Worm (Caenorhabditis elegans) whole organism, young adult: ENCODE results near the gene tsp-8.

Experiments
- D2030.7 ChIP-seq: fragments of 200-800 bp; sonication (Bioruptor generic); IDR thresholded peaks from 2 replicates; pipeline ENCODE4 v1.3.6; 2022; ENCODE audit warnings: missing genetic modification reagents, missing genetic modification characterization, missing compliant biosample characterization
- F39B2.1 ChIP-seq: fragments of 200-800 bp; sonication (Bioruptor generic); IDR thresholded peaks from 2 replicates; pipeline ENCODE4 v1.3.6; 2022; ENCODE audit warnings: missing genetic modification reagents, missing genetic modification characterization, missing compliant biosample characterization
- F57A8.1 ChIP-seq: fragments of 200-800 bp; sonication (Bioruptor generic); optimal IDR thresholded peaks from 2 replicates; lab custom pipeline; 2018; ENCODE audit warnings: mild to moderate bottlenecking, missing genetic modification characterization, moderate library complexity, missing compliant biosample characterization
- T07F8.4 ChIP-seq: sonication (generic microtip); optimal IDR thresholded peaks from 2 replicates; lab custom pipeline; 2016; ENCODE audit warnings: mild to moderate bottlenecking, missing genetic modification characterization, moderate library complexity, missing compliant biosample characterization
- Y56A3A.18 ChIP-seq: fragments of 200-800 bp; sonication (Bioruptor generic); IDR thresholded peaks from 2 replicates; pipeline ENCODE4 v1.3.6; 2022; ENCODE audit warnings: missing genetic modification reagents, missing genetic modification characterization, missing compliant biosample characterization
- ama-1 ChIP-seq, 3 experiments: fragments of 150-350 bp in 1 of 3; sonication (generic microtip) in 2 of 3; optimal IDR thresholded peaks; 2 replicates each; lab custom pipeline; 2014 to 2018; ENCODE audit warnings: missing biosample characterization in 2 of 3, missing genetic modification characterization in 2 of 3, missing genetic modification reagents in 2 of 3
- aptf-3 ChIP-seq: fragments of 200-800 bp; sonication (Bioruptor generic); IDR thresholded peaks from 2 replicates; pipeline ENCODE4 v1.3.6; 2022; ENCODE audit warnings: missing genetic modification characterization, missing compliant biosample characterization
- cebp-1 ChIP-seq, 2 experiments: fragments of 200-800 bp in 1 of 2; sonication (Bioruptor generic) in 1 of 2; sonication (generic microtip) in 1 of 2; IDR thresholded peaks in 1 of 2; optimal IDR thresholded peaks in 1 of 2; 2 replicates each; pipeline versions ENCODE4 v1.3.6 to Lab custom; 2017 to 2022; ENCODE audit warnings: missing compliant biosample characterization in 2 of 2, missing genetic modification characterization in 2 of 2, mild to moderate bottlenecking in 1 of 2, missing genetic modification reagents in 1 of 2, moderate library complexity in 1 of 2
- ceh-91 ChIP-seq: fragments of 200-800 bp; sonication (Bioruptor generic); IDR thresholded peaks from 2 replicates; pipeline ENCODE4 v1.3.6; 2022; ENCODE audit warnings: missing genetic modification reagents, missing genetic modification characterization, missing compliant biosample characterization
- egl-44 ChIP-seq: fragments of 200-800 bp; sonication (Bioruptor generic); IDR thresholded peaks from 2 replicates; pipeline ENCODE4 v1.3.6; 2022; ENCODE audit warnings: missing genetic modification reagents, missing genetic modification characterization, missing compliant biosample characterization
- fkh-3 ChIP-seq: sonication (generic microtip); optimal IDR thresholded peaks from 2 replicates; lab custom pipeline; 2016; ENCODE audit warnings: mild to moderate bottlenecking, missing genetic modification characterization, missing compliant biosample characterization
- hmg-1.2 ChIP-seq: fragments of 200-800 bp; sonication (Bioruptor generic); IDR thresholded peaks from 2 replicates; pipeline ENCODE4 v1.3.6; 2022; ENCODE audit warnings: missing genetic modification reagents, missing genetic modification characterization, missing compliant biosample characterization
- hmg-20 ChIP-seq: fragments of 200-800 bp; sonication (Bioruptor generic); IDR thresholded peaks from 2 replicates; pipeline ENCODE4 v1.3.6; 2022; ENCODE audit warnings: missing genetic modification reagents, missing genetic modification characterization, missing compliant biosample characterization
- let-607 ChIP-seq, 2 experiments: fragments of 200-800 bp in 1 of 2; sonication (Bioruptor generic) in 1 of 2; sonication (generic microtip) in 1 of 2; optimal IDR thresholded peaks; 2 replicates each; lab custom pipeline; 2016 to 2018; ENCODE audit warnings: mild to moderate bottlenecking in 2 of 2, missing compliant biosample characterization in 2 of 2, missing genetic modification characterization in 2 of 2, moderate library complexity in 2 of 2, missing genotype in 1 of 2
- lin-26 ChIP-seq: fragments of 200-800 bp; sonication (Bioruptor generic); IDR thresholded peaks from 2 replicates; pipeline ENCODE4 v1.3.6; 2022; ENCODE audit warnings: missing genetic modification reagents, missing genetic modification characterization, missing compliant biosample characterization
- lsl-1 ChIP-seq: fragments of 200-800 bp; sonication (Bioruptor generic); optimal IDR thresholded peaks from 2 replicates; lab custom pipeline; 2018; ENCODE audit warnings: mild to moderate bottlenecking, missing genetic modification characterization, moderate library complexity, missing compliant biosample characterization
- mel-28 ChIP-seq: sonication (generic microtip); optimal IDR thresholded peaks from 2 replicates; lab custom pipeline; 2016; ENCODE audit warnings: borderline replicate concordance, mild to moderate bottlenecking, missing genetic modification characterization, missing compliant biosample characterization
- mes-4 ChIP-seq: sonication (generic microtip); optimal IDR thresholded peaks from 2 replicates; lab custom pipeline; 2016; ENCODE audit warnings: missing genotype, missing genetic modification characterization, missing compliant biosample characterization
- mxl-1 ChIP-seq: sonication (generic microtip); optimal IDR thresholded peaks from 2 replicates; lab custom pipeline; 2016; ENCODE audit warnings: missing genetic modification characterization, missing compliant biosample characterization
- nhr-27 ChIP-seq: fragments of 200-800 bp; sonication (Bioruptor generic); optimal IDR thresholded peaks from 2 replicates; lab custom pipeline; 2018; ENCODE audit warnings: mild to moderate bottlenecking, missing genetic modification characterization, moderate library complexity, missing compliant biosample characterization
- pha-4 ChIP-seq: fragments of 150-350 bp; sonication (generic microtip); optimal IDR thresholded peaks from 2 replicates; lab custom pipeline; 2014; ENCODE audit warnings: missing biosample characterization, missing genetic modification reagents, missing genetic modification characterization
- rcor-1 ChIP-seq: fragments of 200-800 bp; sonication (Bioruptor generic); IDR thresholded peaks from 2 replicates; pipeline ENCODE4 v1.3.6; 2022; ENCODE audit warnings: missing genetic modification reagents, missing genetic modification characterization, missing compliant biosample characterization
- rpc-1 ChIP-seq, 2 experiments: fragments of 150-350 bp in 1 of 2; sonication (generic microtip) in 1 of 2; optimal IDR thresholded peaks; 2 replicates each; lab custom pipeline; 2014 to 2018; ENCODE audit warnings: missing biosample characterization in 1 of 2, missing genetic modification characterization in 1 of 2, missing genetic modification reagents in 1 of 2, missing genotype in 1 of 2
- sdz-38 ChIP-seq: sonication (generic microtip); optimal IDR thresholded peaks from 2 replicates; lab custom pipeline; 2016; ENCODE audit warnings: missing genotype, missing genetic modification characterization, missing compliant biosample characterization
- sea-2 ChIP-seq: fragments of 200-800 bp; sonication (Bioruptor generic); IDR thresholded peaks from 2 replicates; pipeline ENCODE4 v1.3.6; 2022; ENCODE audit warnings: missing genetic modification characterization, missing compliant biosample characterization
- snpc-3.4 ChIP-seq: sonication (generic microtip); optimal IDR thresholded peaks from 2 replicates; lab custom pipeline; 2017; ENCODE audit warnings: missing genetic modification characterization, mild to moderate bottlenecking, missing compliant biosample characterization, antibody characterized with exemption, moderate library complexity, missing genotype, missing genetic modification reagents
- snpc-4 ChIP-seq, 5 experiments: fragments of 150-350 bp in 1 of 5; sonication (generic microtip) in 4 of 5; optimal IDR thresholded peaks; 2 replicates each; lab custom pipeline; 2014 to 2018; ENCODE audit warnings: missing genetic modification characterization in 5 of 5, missing biosample characterization in 3 of 5, antibody characterized with exemption in 2 of 5, mild to moderate bottlenecking in 2 of 5, missing compliant biosample characterization in 2 of 5, missing genotype in 2 of 5, moderate library complexity in 2 of 5, missing genetic modification reagents in 1 of 5
- sptf-2 ChIP-seq: fragments of 200-800 bp; sonication (Bioruptor generic); optimal IDR thresholded peaks from 2 replicates; lab custom pipeline; 2018; ENCODE audit warnings: mild to moderate bottlenecking, missing genetic modification characterization, missing compliant biosample characterization
- xnd-1 ChIP-seq: sonication (generic microtip); optimal IDR thresholded peaks from 2 replicates; lab custom pipeline; 2016; ENCODE audit warnings: missing genotype, missing genetic modification reagents, missing genetic modification characterization, missing compliant biosample characterization
- zfh-2 ChIP-seq: fragments of 200-800 bp; sonication (Bioruptor generic); conservative IDR thresholded peaks from 2 replicates; pipeline ENCODE4 v1.3.6; 2022; ENCODE audit warnings: missing genetic modification reagents, missing genetic modification characterization, missing compliant biosample characterization

The tsp-8 gene

DNA sequence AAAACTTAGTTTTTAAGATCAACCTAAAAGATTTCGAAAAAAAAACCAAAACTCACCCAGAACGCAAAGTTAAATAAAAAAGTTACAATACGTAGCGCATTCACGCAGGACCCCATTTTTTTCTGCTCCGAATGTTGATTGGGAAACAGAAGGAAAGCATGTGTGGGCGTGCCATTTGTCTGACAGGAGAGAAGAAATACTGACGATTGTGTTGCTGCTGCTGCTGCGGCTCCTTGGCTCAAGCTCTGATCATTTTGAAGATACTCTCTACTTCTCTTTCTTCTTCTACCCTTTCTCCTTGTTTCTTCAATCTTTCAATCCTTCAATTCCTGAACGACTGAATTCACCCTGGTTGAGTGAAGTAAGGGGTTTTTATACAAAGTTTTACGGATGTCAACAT lies at the start of gene tsp-8:
Gene tsp-8, minus strand, starts transcription at position 185 of the 400 bp plus-strand sequence.
- TF ChIP-seq mxl-1 (no peak), egl-44 (GFP tag; lab: Robert Waterston, UW) (no peak), mes-4 (tag; lab: Kevin White, UChicago) (no peak), T07F8.4 (no peak), hmg-20 (GFP tag; lab: Robert Waterston, UW) (no peak), sea-2 (no peak), Y56A3A.18 (GFP tag; lab: Robert Waterston, UW) (no peak), lin-26 (no peak), hmg-1.2 (GFP tag; lab: Robert Waterston, UW) (no peak)

DNA sequence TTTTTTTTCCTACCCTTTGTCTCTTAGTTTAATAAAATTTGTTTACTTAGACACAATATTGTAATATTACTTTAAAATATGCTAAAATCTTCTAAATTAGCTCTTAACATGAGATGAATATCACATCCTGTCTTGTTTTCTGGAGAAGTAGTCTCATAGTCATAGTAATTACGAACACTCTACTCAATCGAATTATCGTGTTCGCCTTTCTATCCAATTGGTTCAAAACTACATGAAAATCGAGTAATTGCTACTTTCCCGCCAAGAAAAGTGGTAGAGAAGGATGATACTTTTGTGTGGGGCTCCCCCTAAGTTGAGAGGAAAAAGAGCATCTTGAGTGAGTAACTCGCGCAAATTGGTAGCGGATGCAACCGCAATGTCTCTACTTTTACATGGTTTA lies 48.8 kb upstream of the tsp-8 start:
- TF ChIP-seq sptf-2 (GFP tag; lab: Kevin White, UChicago): no peak
- TF ChIP-seq fkh-3 (tag; lab: Kevin White, UChicago): no peak
- no peak for TF ChIP-seq nhr-27

DNA sequence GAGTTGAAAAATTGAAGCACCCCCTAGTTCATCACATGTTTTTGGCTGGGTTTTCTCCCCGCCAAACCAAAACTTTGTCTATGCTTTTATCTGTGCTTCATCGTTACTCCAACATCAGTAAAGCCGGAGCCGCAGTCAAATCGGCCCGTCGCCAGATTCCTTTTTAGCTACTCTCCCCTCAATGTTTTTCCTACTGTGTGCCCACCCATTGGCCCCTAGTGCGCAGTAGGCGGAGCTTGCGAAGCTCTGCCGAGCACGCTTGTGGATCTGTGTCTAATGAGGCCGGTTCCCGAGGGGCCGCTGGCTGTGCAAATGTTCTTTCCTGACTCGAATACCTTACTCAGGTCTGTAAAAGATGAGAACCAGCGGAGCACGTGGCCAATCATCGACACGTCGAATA lies 47.0 kb upstream of the tsp-8 start:
- no peak for TF ChIP-seq snpc-4 (GFP tag; optimal IDR thresholded peaks at IDR 0.05; lab: Kevin White, UChicago)
- TF ChIP-seq snpc-4 (tag; optimal IDR thresholded peaks at IDR 0.05; lab: Kevin White, UChicago): no peak
- peak; percentile 77 for TF ChIP-seq zfh-2 (GFP tag; lab: Robert Waterston, UW)
- no peak for TF ChIP-seq pha-4 (tag; lab: Kevin White, UChicago)

DNA sequence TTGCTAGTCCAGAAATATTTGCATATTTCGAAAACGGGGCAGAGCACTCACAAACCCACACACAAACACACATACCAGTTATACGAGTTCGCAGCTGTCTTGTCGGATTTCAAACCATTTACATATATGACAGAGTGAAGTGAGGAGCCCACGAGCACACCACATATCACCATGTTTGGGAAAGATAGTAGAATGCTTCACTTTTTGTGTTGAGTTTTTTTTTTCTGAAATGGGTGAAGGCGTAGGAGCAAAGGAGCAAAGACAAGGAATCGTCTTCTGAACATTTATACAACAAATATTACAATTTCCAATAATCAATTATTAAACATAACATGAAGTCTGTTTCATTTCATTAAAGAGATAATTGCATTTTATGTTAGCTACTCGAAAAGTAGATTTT lies 45.9 kb upstream of the tsp-8 start:
- TF ChIP-seq sdz-38 (tag; lab: Kevin White, UChicago) (no peak), snpc-4 (GFP tag; optimal IDR thresholded peaks at IDR 0.05; lab: Kevin White, UChicago) (no peak), snpc-4 (tag; optimal IDR thresholded peaks at IDR 0.05; lab: Kevin White, UChicago) (no peak), ceh-91 (GFP tag; lab: Robert Waterston, UW) (no peak), F39B2.1 (GFP tag; lab: Robert Waterston, UW) (no peak), rpc-1 (optimal IDR thresholded peaks at IDR 0.05; lab: Kevin White, UChicago) (no peak), rpc-1 (tag; optimal IDR thresholded peaks at IDR 0.05; lab: Kevin White, UChicago) (no peak), snpc-3.4 (tag; lab: Kevin White, UChicago) (no peak), ama-1 (optimal IDR thresholded peaks at IDR 0.05; lab: Kevin White, UChicago) (no peak), ama-1 (GFP tag; optimal IDR thresholded peaks at IDR 0.05; lab: Kevin White, UChicago) (no peak), hmg-20 (GFP tag; lab: Robert Waterston, UW) (no peak), mel-28 (tag; lab: Kevin White, UChicago) (no peak), D2030.7 (GFP tag; lab: Robert Waterston, UW) (no peak), let-607 (tag; optimal IDR thresholded peaks at IDR 0.05; lab: Kevin White, UChicago) (no peak), xnd-1 (no peak), cebp-1 (GFP tag; IDR thresholded peaks at IDR 0.05; lab: Robert Waterston, UW) (no peak), cebp-1 (tag; optimal IDR thresholded peaks at IDR 0.05; lab: Kevin White, UChicago) (no peak), lsl-1 (GFP tag; lab: Kevin White, UChicago) (no peak), aptf-3 (GFP tag; lab: Robert Waterston, UW) (no peak), sptf-2 (GFP tag; lab: Kevin White, UChicago) (no peak), rcor-1 (GFP tag; lab: Robert Waterston, UW) (no peak)

DNA sequence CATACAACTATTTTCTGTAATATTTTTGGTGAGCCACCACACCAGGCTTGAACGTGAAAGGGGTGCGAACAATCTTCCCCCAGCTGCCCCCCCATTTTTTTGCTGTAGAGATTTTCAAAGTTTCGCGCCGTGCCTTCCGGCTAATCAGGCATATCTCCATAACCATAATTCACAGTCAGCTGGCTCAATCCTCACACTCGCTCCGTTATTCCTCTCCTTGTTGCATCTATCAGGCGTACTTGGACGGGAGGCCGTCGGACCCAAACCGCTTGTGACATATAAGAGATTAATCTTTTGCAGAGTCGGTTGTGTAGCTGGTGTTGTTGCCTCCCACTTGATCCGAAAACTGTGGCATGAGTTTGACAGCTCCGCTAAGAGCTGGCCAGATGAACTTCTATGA lies 43.9 kb upstream of the tsp-8 start, which contains the start of gene unc-3:
Gene unc-3, plus strand, starts transcription at position 301 of the 400 bp plus-strand sequence.
- TF ChIP-seq zfh-2 (GFP tag; lab: Robert Waterston, UW): peak; percentile 38; the same call in 1 of the 2 replicates
- no peak for TF ChIP-seq F57A8.1 (GFP tag; lab: Kevin White, UChicago)
